Worm (Caenorhabditis elegans) whole organism, late embryonic: Measurements from ENCODE around the gene D1005.2.

Experiments used
- ceh-9 ChIP-seq: sonication (generic microtip); optimal IDR thresholded peaks from 2 replicates; lab custom pipeline; 2016; ENCODE audit warnings: mild to moderate bottlenecking, missing genetic modification characterization, inconsistent platforms, missing compliant biosample characterization
- hlh-6 ChIP-seq: sonication (generic microtip); optimal IDR thresholded peaks from 2 replicates; lab custom pipeline; 2016; ENCODE audit warnings: missing genotype, missing genetic modification characterization, missing compliant biosample characterization
- pqm-1 ChIP-seq: sonication (generic microtip); optimal IDR thresholded peaks from 2 replicates; lab custom pipeline; 2016; ENCODE audit warnings: missing genetic modification characterization, missing compliant biosample characterization

DNA sequence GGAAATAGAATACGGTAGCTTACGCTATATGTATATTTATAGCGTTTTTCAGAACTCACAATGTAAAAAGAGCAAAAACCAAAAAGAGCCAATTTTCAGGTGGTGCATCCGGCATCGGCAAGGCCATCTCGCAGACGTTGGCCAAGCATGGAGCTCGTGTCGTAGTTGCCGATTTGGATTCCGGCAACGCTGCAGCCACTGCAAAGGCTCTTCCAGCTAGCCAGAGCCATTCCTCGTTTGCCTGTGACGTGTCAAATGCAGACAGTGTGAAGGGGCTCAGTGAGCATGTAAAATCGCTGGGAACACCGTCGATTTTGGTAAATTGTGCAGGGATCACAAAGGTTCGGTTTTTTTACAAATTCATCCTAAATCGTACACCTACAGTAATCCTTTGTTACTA lies 28.3 kb downstream of the D1005.2 start:
- TF ChIP-seq pqm-1 (tag; lab: Kevin White, UChicago) (no peak), ceh-9 (tag; lab: Kevin White, UChicago) (no peak), hlh-6 (no peak)
